Fruit fly (Drosophila melanogaster) whole organism, embryonic: ENCODE results near the gene Pc.

Experiments
- ATbp ChIP-seq: fragments of 200-800 bp; sonication (Bioruptor generic); optimal IDR thresholded peaks from 2 replicates; lab custom pipeline; 2017; ENCODE audit warnings: missing biosample characterization, mild to moderate bottlenecking, missing genetic modification characterization, missing genetic modification reagents
- Abd-B ChIP-seq: fragments of 200-800 bp; sonication (Bioruptor generic); optimal IDR thresholded peaks from 2 replicates; lab custom pipeline; 2018; ENCODE audit warnings: missing biosample characterization, mild to moderate bottlenecking, missing genetic modification characterization, moderate library complexity
- CG10321 ChIP-seq: fragments of 200-800 bp; sonication (Bioruptor generic); IDR thresholded peaks from 2 replicates; pipeline ENCODE4 v1.3.6; 2022; ENCODE audit warnings: missing biosample characterization, missing genetic modification characterization
- CG10431 ChIP-seq: fragments of 200-800 bp; sonication (Bioruptor generic); optimal IDR thresholded peaks from 3 replicates; lab custom pipeline; 2018; ENCODE audit warnings: missing biosample characterization, mild to moderate bottlenecking, missing genetic modification characterization
- CG10654 ChIP-seq: fragments of 200-800 bp; sonication (Bioruptor generic); optimal IDR thresholded peaks from 2 replicates; lab custom pipeline; 2016; ENCODE audit warnings: missing biosample characterization, missing genetic modification characterization
- CG11085 ChIP-seq: fragments of 200-800 bp; sonication (Bioruptor generic); IDR thresholded peaks from 2 replicates; pipeline ENCODE4 v1.3.6; 2022; ENCODE audit warnings: missing biosample characterization, missing genetic modification characterization
- CG13296 ChIP-seq: fragments of 200-800 bp; sonication (Bioruptor generic); optimal IDR thresholded peaks from 3 replicates; lab custom pipeline; 2018; ENCODE audit warnings: missing biosample characterization, mild to moderate bottlenecking, missing genetic modification characterization
- CG13624 ChIP-seq: fragments of 200-800 bp; sonication (Bioruptor generic); optimal IDR thresholded peaks from 2 replicates; lab custom pipeline; 2016; ENCODE audit warnings: missing biosample characterization, missing genetic modification characterization
- CG14441 ChIP-seq: fragments of 200-800 bp; sonication (Bioruptor generic); IDR thresholded peaks from 2 replicates; pipeline ENCODE4 v1.3.6; 2022; ENCODE audit warnings: missing biosample characterization, missing genetic modification characterization
- CG15601 ChIP-seq: fragments of 200-800 bp; sonication (Bioruptor generic); optimal IDR thresholded peaks from 3 replicates; lab custom pipeline; 2019; ENCODE audit warnings: missing biosample characterization, mild to moderate bottlenecking, missing genetic modification characterization, moderate library complexity
- CG17802 ChIP-seq: fragments of 200-800 bp; sonication (Bioruptor generic); optimal IDR thresholded peaks from 2 replicates; lab custom pipeline; 2018; ENCODE audit warnings: missing biosample characterization, mild to moderate bottlenecking, missing genetic modification characterization, moderate library complexity
- CG18011 ChIP-seq: fragments of 200-800 bp; sonication (Bioruptor generic); optimal IDR thresholded peaks from 2 replicates; lab custom pipeline; 2017; ENCODE audit warnings: missing biosample characterization, missing genetic modification characterization, mild to moderate bottlenecking, moderate library complexity, missing genotype
- CG3407 ChIP-seq: fragments of 200-800 bp; sonication (Bioruptor generic); optimal IDR thresholded peaks from 2 replicates; lab custom pipeline; 2018; ENCODE audit warnings: missing biosample characterization, mild to moderate bottlenecking, missing genetic modification characterization
- CG7987 ChIP-seq: fragments of 200-800 bp; sonication (Bioruptor generic); optimal IDR thresholded peaks from 2 replicates; lab custom pipeline; 2018; ENCODE audit warnings: missing biosample characterization, mild to moderate bottlenecking, missing genetic modification characterization, moderate library complexity
- CG8089 ChIP-seq: fragments of 200-800 bp; sonication (Bioruptor generic); optimal IDR thresholded peaks from 3 replicates; lab custom pipeline; 2016; ENCODE audit warnings: missing biosample characterization, missing genetic modification characterization
- CG8281 ChIP-seq: fragments of 200-800 bp; sonication (Bioruptor generic); optimal IDR thresholded peaks from 2 replicates; lab custom pipeline; 2018; ENCODE audit warnings: missing biosample characterization, mild to moderate bottlenecking, missing genetic modification characterization, moderate library complexity
- CG8359 ChIP-seq: fragments of 200-800 bp; sonication (Bioruptor generic); optimal IDR thresholded peaks from 2 replicates; lab custom pipeline; 2017; ENCODE audit warnings: missing biosample characterization, mild to moderate bottlenecking, missing genetic modification characterization, borderline replicate concordance
- CHES-1-like ChIP-seq: fragments of 200-800 bp; sonication (Bioruptor generic); optimal IDR thresholded peaks from 2 replicates; lab custom pipeline; 2016; ENCODE audit warnings: missing biosample characterization, missing genetic modification characterization
- Dbx ChIP-seq: fragments of 200-800 bp; sonication (Bioruptor generic); IDR thresholded peaks from 3 replicates; pipeline ENCODE4 v1.3.6; 2022; ENCODE audit warnings: missing biosample characterization, missing genetic modification characterization
- Doc2 ChIP-seq: fragments of 200-800 bp; sonication (Bioruptor generic); IDR thresholded peaks from 2 replicates; pipeline ENCODE4 v1.3.6; 2022; ENCODE audit warnings: missing biosample characterization, missing genetic modification characterization
- Drgx ChIP-seq: fragments of 200-800 bp; sonication (Bioruptor generic); IDR thresholded peaks from 2 replicates; pipeline ENCODE4 v1.3.6; 2022; ENCODE audit warnings: missing biosample characterization, missing genetic modification characterization
- Eip74EF ChIP-seq, 2 experiments: fragments of 200-800 bp in 1 of 2; fragments of >200 bp in 1 of 2; sonication (Bioruptor generic) in 1 of 2; optimal IDR thresholded peaks; 2 replicates each; lab custom pipeline; 2017 to 2019; ENCODE audit warnings: missing biosample characterization in 2 of 2, missing genetic modification characterization in 2 of 2, mild to moderate bottlenecking in 1 of 2, moderate library complexity in 1 of 2
- Gsc ChIP-seq: fragments of 200-800 bp; sonication (Bioruptor generic); IDR thresholded peaks from 2 replicates; pipeline ENCODE4 v1.3.6; 2022; ENCODE audit warnings: missing biosample characterization, missing genetic modification characterization
- HLH3B ChIP-seq: fragments of 200-800 bp; sonication (Bioruptor generic); IDR thresholded peaks from 2 replicates; pipeline ENCODE4 v1.3.6; 2022; ENCODE audit warnings: missing biosample characterization, missing genetic modification characterization
- HLH54F ChIP-seq: fragments of 200-800 bp; sonication (Bioruptor generic); optimal IDR thresholded peaks from 3 replicates; lab custom pipeline; 2016; ENCODE audit warnings: missing biosample characterization, missing genetic modification characterization
- HLHmδ ChIP-seq: fragments of 200-800 bp; sonication (Bioruptor generic); optimal IDR thresholded peaks from 2 replicates; lab custom pipeline; 2018; ENCODE audit warnings: missing biosample characterization, mild to moderate bottlenecking, missing genetic modification characterization, moderate library complexity
- HmgZ ChIP-seq: fragments of 200-800 bp; sonication (Bioruptor generic); optimal IDR thresholded peaks from 2 replicates; lab custom pipeline; 2018; ENCODE audit warnings: missing biosample characterization, mild to moderate bottlenecking, missing genetic modification characterization
- Hmx ChIP-seq: fragments of 200-800 bp; sonication (Bioruptor generic); optimal IDR thresholded peaks from 2 replicates; lab custom pipeline; 2016; ENCODE audit warnings: missing biosample characterization, missing genetic modification characterization
- Max ChIP-seq: fragments of 200-800 bp; sonication (Bioruptor generic); optimal IDR thresholded peaks from 2 replicates; lab custom pipeline; 2016; ENCODE audit warnings: missing biosample characterization, mild to moderate bottlenecking, missing genetic modification characterization
- NFAT ChIP-seq: fragments of 200-800 bp; sonication (Bioruptor generic); IDR thresholded peaks from 2 replicates; pipeline ENCODE4 v1.3.6; 2022; ENCODE audit warnings: missing biosample characterization, missing genetic modification characterization
- PHDP ChIP-seq: fragments of 200-800 bp; sonication (Bioruptor generic); optimal IDR thresholded peaks from 3 replicates; lab custom pipeline; 2018; ENCODE audit warnings: missing biosample characterization, mild to moderate bottlenecking, missing genetic modification characterization, moderate library complexity
- Pdp1 ChIP-seq, 2 experiments: fragments of 200-800 bp; sonication (Bioruptor generic); optimal IDR thresholded peaks; 3 replicates each; lab custom pipeline; 2016; ENCODE audit warnings: missing biosample characterization in 2 of 2, missing genetic modification characterization in 2 of 2, mild to moderate bottlenecking in 1 of 2, moderate library complexity in 1 of 2
- Trl ChIP-seq, 3 experiments: fragments of >200 bp in 2 of 3; fragments of 200-800 bp in 1 of 3; sonication (Bioruptor generic) in 1 of 3; optimal IDR thresholded peaks; 2 replicates in 1 of 3; 3 replicates in 2 of 3; lab custom pipeline; 2016 to 2017; ENCODE audit warnings: missing biosample characterization in 1 of 3, missing genetic modification characterization in 1 of 3
- cas ChIP-seq: fragments of 200-800 bp; sonication (Bioruptor generic); IDR thresholded peaks from 2 replicates; pipeline ENCODE4 v1.3.6; 2022; ENCODE audit warnings: missing biosample characterization, missing genetic modification characterization
- danr ChIP-seq: fragments of 200-800 bp; sonication (Bioruptor generic); IDR thresholded peaks from 2 replicates; pipeline ENCODE4 v1.3.6; 2022; ENCODE audit warnings: missing biosample characterization, missing genetic modification characterization
- dimm ChIP-seq: fragments of 200-800 bp; sonication (Bioruptor generic); IDR thresholded peaks from 2 replicates; pipeline ENCODE4 v1.3.6; 2022; ENCODE audit warnings: missing biosample characterization, missing genetic modification characterization
- dm ChIP-seq: fragments of 200-800 bp; sonication (Bioruptor generic); optimal IDR thresholded peaks from 3 replicates; lab custom pipeline; 2016; ENCODE audit warnings: missing biosample characterization, missing genetic modification characterization
- dmrt99B ChIP-seq: fragments of 200-800 bp; sonication (Bioruptor generic); optimal IDR thresholded peaks from 2 replicates; lab custom pipeline; 2018; ENCODE audit warnings: missing biosample characterization, mild to moderate bottlenecking, missing genetic modification characterization, moderate library complexity
- dpn ChIP-seq, 2 experiments: fragments of 200-800 bp; sonication (Bioruptor generic); optimal IDR thresholded peaks; 3 replicates each; lab custom pipeline; 2016; ENCODE audit warnings: missing biosample characterization in 2 of 2, missing genetic modification characterization in 2 of 2
- fd64A ChIP-seq: fragments of 200-800 bp; sonication (Bioruptor generic); optimal IDR thresholded peaks from 3 replicates; lab custom pipeline; 2018; ENCODE audit warnings: missing biosample characterization, mild to moderate bottlenecking, missing genetic modification characterization
- gro ChIP-seq: fragments of 200-800 bp; sonication (Bioruptor generic); optimal IDR thresholded peaks from 2 replicates; lab custom pipeline; 2016; ENCODE audit warnings: missing biosample characterization, missing genetic modification characterization
- lab ChIP-seq: fragments of 200-800 bp; sonication (Bioruptor generic); optimal IDR thresholded peaks from 3 replicates; lab custom pipeline; 2017; ENCODE audit warnings: missing biosample characterization, missing genetic modification characterization, mild to moderate bottlenecking, moderate library complexity, missing genetic modification reagents
- lov ChIP-seq, 2 experiments: fragments of 200-800 bp in 1 of 2; fragments of >200 bp in 1 of 2; sonication (Bioruptor generic) in 1 of 2; IDR thresholded peaks in 1 of 2; optimal IDR thresholded peaks in 1 of 2; 2 replicates in 1 of 2; 3 replicates in 1 of 2; pipeline versions ENCODE4 v1.3.6 to Lab custom; 2017 to 2022; ENCODE audit warnings: missing biosample characterization in 1 of 2, missing genetic modification characterization in 1 of 2
- org-1 ChIP-seq: fragments of 200-800 bp; sonication (Bioruptor generic); optimal IDR thresholded peaks from 2 replicates; lab custom pipeline; 2017; ENCODE audit warnings: missing biosample characterization, missing genetic modification characterization
- toy ChIP-seq: fragments of 200-800 bp; sonication (Bioruptor generic); IDR thresholded peaks from 2 replicates; pipeline ENCODE4 v1.3.6; 2022; ENCODE audit warnings: missing biosample characterization, missing genetic modification characterization
- ttk ChIP-seq: fragments of 200-800 bp; sonication (Bioruptor generic); IDR thresholded peaks from 2 replicates; pipeline ENCODE4 v2.1.2; 2022; ENCODE audit warnings: missing biosample characterization, missing genetic modification characterization
- twi ChIP-seq: fragments of 200-800 bp; optimal IDR thresholded peaks from 2 replicates; lab custom pipeline; 2019; ENCODE audit warnings: missing biosample characterization, mild to moderate bottlenecking, missing genetic modification characterization, moderate library complexity
- wor ChIP-seq: fragments of 200-800 bp; sonication (Bioruptor generic); IDR thresholded peaks from 2 replicates; pipeline ENCODE4 v1.3.6; 2022; ENCODE audit warnings: missing biosample characterization, missing genetic modification characterization

Gene Pc

dm6 chr3L:21347197-21347831 is 29.5 kb upstream of the Pc start (continued):
- peak in 1 of 2 experiments; percentile 42 for TF ChIP-seq Eip74EF (GFP tag; optimal IDR thresholded peaks at IDR 0.05; lab: Kevin White, UChicago)
- peak; percentile 47 for TF ChIP-seq ATbp (GFP tag; lab: Kevin White, UChicago)
- TF ChIP-seq HLHmδ (GFP tag; lab: Kevin White, UChicago): no peak
- TF ChIP-seq CG7987 (GFP tag; lab: Kevin White, UChicago): no peak
- TF ChIP-seq dimm (GFP tag; lab: Robert Waterston, UW): no peak
- no peak for TF ChIP-seq CG11085
- no peak for TF ChIP-seq danr (GFP tag; lab: Robert Waterston, UW)
- TF ChIP-seq Doc2 (GFP tag; lab: Robert Waterston, UW): no peak
- no peak for TF ChIP-seq CG8281 (tag; lab: Kevin White, UChicago)
- no peak for TF ChIP-seq CG14441
- peak; percentile 42 for TF ChIP-seq org-1 (GFP tag; lab: Kevin White, UChicago)
- no peak for TF ChIP-seq gro (GFP tag; lab: Kevin White, UChicago)
- TF ChIP-seq CG18011 (GFP tag; lab: Kevin White, UChicago): no peak
- TF ChIP-seq twi: no peak
- TF ChIP-seq CG17802: peak; percentile 9
- TF ChIP-seq CG13624 (GFP tag; lab: Kevin White, UChicago): no peak
- peak; percentile 4 for TF ChIP-seq Abd-B (GFP tag; lab: Kevin White, UChicago)
- TF ChIP-seq lab: peak; percentile 42
- no peak for TF ChIP-seq CG15601 (tag; lab: Kevin White, UChicago)
- peak; percentile 45; the same call in 1 of the 2 replicates for TF ChIP-seq ttk (GFP tag; lab: Robert Waterston, UW)
- TF ChIP-seq CG8089 (GFP tag; lab: Kevin White, UChicago): peak; percentile 42
- no peak for TF ChIP-seq Gsc (GFP tag; lab: Robert Waterston, UW)
- TF ChIP-seq dm (GFP tag; lab: Kevin White, UChicago): no peak
- peak in 1 of 2 experiments; percentile 24 for TF ChIP-seq Pdp1 (GFP tag; optimal IDR thresholded peaks at IDR 0.05; lab: Kevin White, UChicago)
- TF ChIP-seq HLH54F (GFP tag; lab: Kevin White, UChicago): peak; percentile 18
- TF ChIP-seq dpn (GFP tag; optimal IDR thresholded peaks at IDR 0.05; lab: Kevin White, UChicago): peak; percentile 58
- TF ChIP-seq PHDP (tag; lab: Kevin White, UChicago): peak; percentile 44
- TF ChIP-seq cas: no peak
- TF ChIP-seq HLH3B: peak; percentile 59; the same call in 1 of the 2 replicates
- TF ChIP-seq CG10654 (GFP tag; lab: Kevin White, UChicago): peak; percentile 50
- no peak for TF ChIP-seq HmgZ (tag; lab: Kevin White, UChicago)
- no peak for TF ChIP-seq Hmx (GFP tag; lab: Kevin White, UChicago)
- TF ChIP-seq wor (GFP tag; lab: Robert Waterston, UW): peak; percentile 19; the same call in 1 of the 2 replicates
- peak in 1 of 2 experiments; percentile 26 for TF ChIP-seq Trl (optimal IDR thresholded peaks at IDR 0.05; lab: Kevin White, UChicago)
- TF ChIP-seq Trl (GFP tag; optimal IDR thresholded peaks at IDR 0.05; lab: Kevin White, UChicago): peak; percentile 24
- no peak for TF ChIP-seq lov (optimal IDR thresholded peaks at IDR 0.05; lab: Kevin White, UChicago)
- 0 out of 3 replicates have a peak, but pooled peaks have one; percentile 53 for TF ChIP-seq lov (GFP tag; IDR thresholded peaks at IDR 0.05; lab: Robert Waterston, UW)
- no peak for TF ChIP-seq CHES-1-like (GFP tag; lab: Kevin White, UChicago)
- peak; percentile 45; the same call in 1 of the 2 replicates for TF ChIP-seq Drgx (GFP tag; lab: Robert Waterston, UW)
- TF ChIP-seq dmrt99B (tag; lab: Kevin White, UChicago): peak; percentile 82
- no peak for TF ChIP-seq fd64A (GFP tag; lab: Kevin White, UChicago)
- TF ChIP-seq CG10321 (GFP tag; lab: Robert Waterston, UW): no peak
- TF ChIP-seq NFAT (GFP tag; lab: Robert Waterston, UW): no peak
- peak; percentile 15 for TF ChIP-seq CG13296 (GFP tag; lab: Kevin White, UChicago)
- no peak for TF ChIP-seq Dbx (GFP tag; lab: Robert Waterston, UW)
- TF ChIP-seq Max: peak; percentile 13
- TF ChIP-seq toy (GFP tag; lab: Robert Waterston, UW): no peak
- no peak for TF ChIP-seq CG10431 (GFP tag; lab: Kevin White, UChicago)
- TF ChIP-seq CG3407: peak; percentile 8
- no peak for TF ChIP-seq CG8359 (GFP tag; lab: Kevin White, UChicago)
